Fruit fly (Drosophila melanogaster) Kc167 (cell line): Measurements from ENCODE around the gene CG31609.

ENCODE experiments used
- Myc ChIP-seq: fragments of >200 bp; optimal IDR thresholded peaks from 2 replicates; lab custom pipeline; 2017; ENCODE audit warnings: missing external identifiers
- Sin3A ChIP-seq: fragments of >200 bp; optimal IDR thresholded peaks from 2 replicates; lab custom pipeline; 2018; ENCODE audit warnings: missing external identifiers
- h ChIP-seq: fragments of >200 bp; optimal IDR thresholded peaks from 3 replicates; lab custom pipeline; 2018; ENCODE audit warnings: missing external identifiers
- insv ChIP-seq: fragments of >200 bp; optimal IDR thresholded peaks from 3 replicates; lab custom pipeline; 2018; ENCODE audit warnings: missing external identifiers
- psq ChIP-seq: fragments of >200 bp; optimal IDR thresholded peaks from 2 replicates; lab custom pipeline; 2017; ENCODE audit warnings: missing external identifiers
- ttk ChIP-seq: sonication (Bioruptor generic); optimal IDR thresholded peaks from 2 replicates; lab custom pipeline; 2017; ENCODE audit warnings: missing external identifiers

The CG31609 gene

dm6 chr2L:9125418-9125928, 28.1 kb downstream of the CG31609 start, which contains the start of gene CG32982:
Gene CG32982, plus strand, starts transcription at chr2L:9125737.
- TF ChIP-seq Sin3A (lab: Kevin White, UChicago) (no peak), Myc (no peak), h (lab: Kevin White, UChicago) (no peak), psq (lab: Kevin White, UChicago) (no peak), insv (lab: Kevin White, UChicago) (no peak), ttk (lab: Kevin White, UChicago) (no peak)

- TF ChIP-seq Sin3A (lab: Kevin White, UChicago) = no peak
Observed at dm6 chr2L:9127072-9127646, 29.8 kb downstream of the CG31609 start.

- TF ChIP-seq h (lab: Kevin White, UChicago) (no peak), Myc (no peak), ttk (lab: Kevin White, UChicago) (no peak), insv (lab: Kevin White, UChicago) (no peak), Sin3A (lab: Kevin White, UChicago) (no peak), psq (lab: Kevin White, UChicago) (no peak)
Observed at dm6 chr2L:9130934-9131333, 33.6 kb downstream of the CG31609 start.

dm6 chr2L:9133169-9133568, 35.8 kb downstream of the CG31609 start:
- no peak for TF ChIP-seq psq (lab: Kevin White, UChicago)
- no peak for TF ChIP-seq h (lab: Kevin White, UChicago)
- no peak for TF ChIP-seq Myc
- no peak for TF ChIP-seq ttk (lab: Kevin White, UChicago)
- no peak for TF ChIP-seq Sin3A (lab: Kevin White, UChicago)
- no peak for TF ChIP-seq insv (lab: Kevin White, UChicago)

- no peak for TF ChIP-seq psq (lab: Kevin White, UChicago)
- TF ChIP-seq ttk (lab: Kevin White, UChicago) = no peak
- no peak for TF ChIP-seq Myc
- TF ChIP-seq Sin3A (lab: Kevin White, UChicago) = no peak
- TF ChIP-seq h (lab: Kevin White, UChicago) = no peak
- TF ChIP-seq insv (lab: Kevin White, UChicago) = no peak
Observed at dm6 chr2L:9134209-9134608, 36.8 kb downstream of the CG31609 start.

- no peak for TF ChIP-seq h (lab: Kevin White, UChicago)
- no peak for TF ChIP-seq Sin3A (lab: Kevin White, UChicago)
- no peak for TF ChIP-seq ttk (lab: Kevin White, UChicago)
- no peak for TF ChIP-seq psq (lab: Kevin White, UChicago)
- TF ChIP-seq Myc = no peak
- no peak for TF ChIP-seq insv (lab: Kevin White, UChicago)
Observed at dm6 chr2L:9134940-9135339, 37.6 kb downstream of the CG31609 start.

- TF ChIP-seq insv (lab: Kevin White, UChicago) = no peak
- no peak for TF ChIP-seq h (lab: Kevin White, UChicago)
- TF ChIP-seq Sin3A (lab: Kevin White, UChicago) = no peak
- TF ChIP-seq ttk (lab: Kevin White, UChicago) = no peak
- TF ChIP-seq Myc = no peak
- no peak for TF ChIP-seq psq (lab: Kevin White, UChicago)
Observed at dm6 chr2L:9136712-9137111, 39.3 kb downstream of the CG31609 start.

- TF ChIP-seq h (lab: Kevin White, UChicago) (no peak), Myc (no peak), insv (lab: Kevin White, UChicago) (no peak), ttk (lab: Kevin White, UChicago) (no peak), psq (lab: Kevin White, UChicago) (no peak), Sin3A (lab: Kevin White, UChicago) (no peak)
Observed at dm6 chr2L:9140945-9141440, 43.6 kb downstream of the CG31609 start.

- no peak for TF ChIP-seq ttk (lab: Kevin White, UChicago)
- TF ChIP-seq psq (lab: Kevin White, UChicago) = no peak
- no peak for TF ChIP-seq insv (lab: Kevin White, UChicago)
- TF ChIP-seq Myc = no peak
- TF ChIP-seq Sin3A (lab: Kevin White, UChicago) = no peak
- TF ChIP-seq h (lab: Kevin White, UChicago) = no peak
Observed at dm6 chr2L:9145761-9146160, 48.4 kb downstream of the CG31609 start.

- TF ChIP-seq psq (lab: Kevin White, UChicago) (no peak), Sin3A (lab: Kevin White, UChicago) (no peak), Myc (no peak), h (lab: Kevin White, UChicago) (no peak), insv (lab: Kevin White, UChicago) (no peak), ttk (lab: Kevin White, UChicago) (no peak)
Observed at dm6 chr2L:9146270-9146975, 49.1 kb downstream of the CG31609 start.
